Fruit fly (Drosophila melanogaster): ENCODE data around the gene c12.1.

dm6 chrX:9344482-9345106 lies 25.6 kb upstream of the c12.1 start:
- TF ChIP-seq Dll (optimal IDR thresholded peaks at IDR 0.05) (no peak), CG8478 (optimal IDR thresholded peaks at IDR 0.05) (no peak), psq (optimal IDR thresholded peaks at IDR 0.05) (no peak), usp (GFP tag; optimal IDR thresholded peaks at IDR 0.05) (no peak), EcR (GFP tag; optimal IDR thresholded peaks at IDR 0.05) (no peak)
